Fruit fly (Drosophila melanogaster) whole organism, adult: ENCODE results near the gene CG8086.

Source experiments
- Clk ChIP-seq: fragments of 200-800 bp; sonication (Bioruptor generic); optimal IDR thresholded peaks from 2 replicates; lab custom pipeline; 2017; ENCODE audit warnings: missing biosample characterization, missing genetic modification characterization
- cic ChIP-seq: fragments of 200-800 bp; sonication (Bioruptor generic); optimal IDR thresholded peaks from 2 replicates; lab custom pipeline; 2017; ENCODE audit warnings: missing biosample characterization, mild to moderate bottlenecking, missing genetic modification characterization, moderate library complexity
- toe ChIP-seq: fragments of 200-800 bp; sonication (Bioruptor generic); optimal IDR thresholded peaks from 2 replicates; lab custom pipeline; 2016; ENCODE audit warnings: missing biosample characterization, missing genetic modification characterization

dm6 chr2L:8205871-8206270, 51.4 kb downstream of the CG8086 start, which contains the start of gene CG8419:
- TF ChIP-seq cic (GFP tag; lab: Kevin White, UChicago) = no peak
- TF ChIP-seq Clk (GFP tag; lab: Kevin White, UChicago) = no peak
- TF ChIP-seq toe (GFP tag; lab: Kevin White, UChicago) = no peak
